Fruit fly (Drosophila melanogaster) whole organism, embryonic: ENCODE measurements around the gene NELF-B.

Experiments used
- Abd-B ChIP-seq: fragments of 200-800 bp; sonication (Bioruptor generic); optimal IDR thresholded peaks from 2 replicates; lab custom pipeline; 2018; ENCODE audit warnings: missing biosample characterization, mild to moderate bottlenecking, missing genetic modification characterization, moderate library complexity
- BEAF-32 ChIP-seq: fragments of 200-800 bp; sonication (Bioruptor generic); optimal IDR thresholded peaks from 3 replicates; lab custom pipeline; 2017; ENCODE audit warnings: missing biosample characterization, missing genetic modification characterization, mild to moderate bottlenecking, moderate library complexity, missing genetic modification reagents
- BtbVII ChIP-seq: fragments of 200-800 bp; sonication (Bioruptor generic); optimal IDR thresholded peaks from 3 replicates; lab custom pipeline; 2017; ENCODE audit warnings: missing biosample characterization, mild to moderate bottlenecking, missing genetic modification characterization
- C15 ChIP-seq: fragments of 200-800 bp; sonication (Bioruptor generic); IDR thresholded peaks from 3 replicates; pipeline ENCODE4 v1.3.6; 2022; ENCODE audit warnings: missing biosample characterization, missing genetic modification characterization
- CG1024 ChIP-seq: fragments of 200-800 bp; sonication (Bioruptor generic); IDR thresholded peaks from 2 replicates; pipeline ENCODE4 v1.3.6; 2022; ENCODE audit warnings: missing biosample characterization, missing genetic modification characterization
- CG10267 ChIP-seq: fragments of 200-800 bp; sonication (Bioruptor generic); optimal IDR thresholded peaks from 2 replicates; lab custom pipeline; 2018; ENCODE audit warnings: missing biosample characterization, mild to moderate bottlenecking, missing genetic modification characterization, moderate library complexity
- CG10959 ChIP-seq: fragments of 200-800 bp; sonication (Bioruptor generic); IDR thresholded peaks from 2 replicates; pipeline ENCODE4 v1.3.6; 2022; ENCODE audit warnings: missing biosample characterization, missing genetic modification characterization
- CG11456 ChIP-seq: fragments of 200-800 bp; sonication (Bioruptor generic); IDR thresholded peaks from 3 replicates; pipeline ENCODE4 v1.3.6; 2022; ENCODE audit warnings: missing biosample characterization, missing genetic modification characterization
- CG12219 ChIP-seq: fragments of 200-800 bp; sonication (Bioruptor generic); optimal IDR thresholded peaks from 3 replicates; lab custom pipeline; 2018; ENCODE audit warnings: missing biosample characterization, mild to moderate bottlenecking, missing genetic modification characterization
- CG13287 ChIP-seq: fragments of 200-800 bp; sonication (Bioruptor generic); IDR thresholded peaks from 2 replicates; pipeline ENCODE4 v1.3.6; 2022; ENCODE audit warnings: missing biosample characterization, missing genetic modification characterization; ENCODE audit not compliant: partially characterized antibody
- CG18476 ChIP-seq: fragments of 200-800 bp; sonication (Bioruptor generic); optimal IDR thresholded peaks from 2 replicates; lab custom pipeline; 2016; ENCODE audit warnings: missing biosample characterization, mild to moderate bottlenecking, missing genetic modification characterization
- CG3163 ChIP-seq: fragments of 200-800 bp; sonication (Bioruptor generic); optimal IDR thresholded peaks from 3 replicates; lab custom pipeline; 2016; ENCODE audit warnings: missing biosample characterization, missing genetic modification characterization
- CG3726 ChIP-seq: fragments of 200-800 bp; sonication (Bioruptor generic); IDR thresholded peaks from 3 replicates; pipeline ENCODE4, ENCODE4 v1.3.6; 2022; ENCODE audit warnings: missing biosample characterization, missing genetic modification characterization
- CG8290 ChIP-seq, 3 experiments: fragments of 200-800 bp; sonication (Bioruptor generic); optimal IDR thresholded peaks; 2 replicates each; lab custom pipeline; 2016 to 2019; ENCODE audit warnings: missing biosample characterization in 3 of 3, missing genetic modification characterization in 3 of 3, mild to moderate bottlenecking in 2 of 3, moderate library complexity in 1 of 3
- CG9797 ChIP-seq: fragments of 200-800 bp; sonication (Bioruptor generic); optimal IDR thresholded peaks from 3 replicates; lab custom pipeline; 2018; ENCODE audit warnings: missing biosample characterization, mild to moderate bottlenecking, missing genetic modification characterization
- CG9817 ChIP-seq: fragments of 200-800 bp; sonication (Bioruptor generic); optimal IDR thresholded peaks from 2 replicates; lab custom pipeline; 2018; ENCODE audit warnings: missing biosample characterization, mild to moderate bottlenecking, missing genetic modification characterization, moderate library complexity
- CoRest ChIP-seq: fragments of 200-800 bp; sonication (Bioruptor generic); optimal IDR thresholded peaks from 3 replicates; lab custom pipeline; 2018; ENCODE audit warnings: missing biosample characterization, mild to moderate bottlenecking, missing genetic modification characterization, moderate library complexity
- D19A ChIP-seq: fragments of 200-800 bp; optimal IDR thresholded peaks from 3 replicates; lab custom pipeline; 2019; ENCODE audit warnings: missing biosample characterization, mild to moderate bottlenecking, missing genetic modification characterization, moderate library complexity
- Dip3 ChIP-seq: fragments of 200-800 bp; sonication (Bioruptor generic); optimal IDR thresholded peaks from 3 replicates; lab custom pipeline; 2016; ENCODE audit warnings: missing biosample characterization, missing genetic modification characterization
- GATAe ChIP-seq: fragments of 200-800 bp; sonication (Bioruptor generic); conservative IDR thresholded peaks from 2 replicates; pipeline ENCODE4 v1.3.6; 2022; ENCODE audit warnings: missing biosample characterization, missing genetic modification characterization
- HLHmδ ChIP-seq: fragments of 200-800 bp; sonication (Bioruptor generic); optimal IDR thresholded peaks from 2 replicates; lab custom pipeline; 2018; ENCODE audit warnings: missing biosample characterization, mild to moderate bottlenecking, missing genetic modification characterization, moderate library complexity
- Hr3 ChIP-seq: fragments of 200-800 bp; sonication (Bioruptor generic); optimal IDR thresholded peaks from 3 replicates; lab custom pipeline; 2016; ENCODE audit warnings: missing biosample characterization, missing genetic modification characterization
- Optix ChIP-seq: fragments of 200-800 bp; sonication (Bioruptor generic); IDR thresholded peaks from 3 replicates; pipeline ENCODE4 v1.3.6; 2022; ENCODE audit warnings: missing biosample characterization, missing genetic modification characterization
- Poxn ChIP-seq: fragments of 200-800 bp; sonication (Bioruptor generic); IDR thresholded peaks from 2 replicates; pipeline ENCODE4 v1.3.6; 2022; ENCODE audit warnings: missing biosample characterization, missing genetic modification characterization
- abd-A ChIP-seq: fragments of 200-800 bp; sonication (Bioruptor generic); optimal IDR thresholded peaks from 3 replicates; lab custom pipeline; 2019; ENCODE audit warnings: missing biosample characterization, mild to moderate bottlenecking, missing genetic modification characterization, moderate library complexity
- bcd ChIP-seq: fragments of 200-800 bp; sonication (Bioruptor generic); optimal IDR thresholded peaks from 2 replicates; lab custom pipeline; 2017; ENCODE audit warnings: missing biosample characterization, mild to moderate bottlenecking, missing genetic modification characterization
- bowl ChIP-seq: fragments of 200-800 bp; sonication (Bioruptor generic); IDR thresholded peaks from 2 replicates; pipeline ENCODE4 v1.3.6; 2022; ENCODE audit warnings: missing biosample characterization, missing genetic modification characterization
- cato ChIP-seq: fragments of 200-800 bp; sonication (Bioruptor generic); optimal IDR thresholded peaks from 2 replicates; lab custom pipeline; 2016; ENCODE audit warnings: missing biosample characterization, missing genetic modification characterization, borderline replicate concordance
- ci ChIP-seq: fragments of 200-800 bp; sonication (Bioruptor generic); IDR thresholded peaks from 3 replicates; pipeline ENCODE4 v1.3.6; 2022; ENCODE audit warnings: missing biosample characterization, missing genetic modification characterization
- crc ChIP-seq: fragments of 200-800 bp; sonication (Bioruptor generic); optimal IDR thresholded peaks from 2 replicates; lab custom pipeline; 2016; ENCODE audit warnings: missing biosample characterization, missing genetic modification characterization
- eyg ChIP-seq: fragments of 200-800 bp; sonication (Bioruptor generic); optimal IDR thresholded peaks from 3 replicates; lab custom pipeline; 2016; ENCODE audit warnings: missing biosample characterization, missing genetic modification characterization
- fd102C ChIP-seq: fragments of 200-800 bp; sonication (Bioruptor generic); optimal IDR thresholded peaks from 2 replicates; lab custom pipeline; 2018; ENCODE audit warnings: missing biosample characterization, mild to moderate bottlenecking, missing genetic modification characterization, moderate library complexity
- jumu ChIP-seq: fragments of 200-800 bp; sonication (Bioruptor generic); optimal IDR thresholded peaks from 3 replicates; lab custom pipeline; 2016; ENCODE audit warnings: missing biosample characterization, missing genetic modification characterization
- lola ChIP-seq, 3 experiments: fragments of >200 bp in 2 of 3; fragments of 200-800 bp in 1 of 3; sonication (Bioruptor generic) in 1 of 3; optimal IDR thresholded peaks; 2 replicates each; lab custom pipeline; 2017 to 2019; ENCODE audit warnings: missing biosample characterization in 3 of 3, missing genetic modification characterization in 3 of 3, mild to moderate bottlenecking in 1 of 3, moderate library complexity in 1 of 3
- nau ChIP-seq: fragments of 200-800 bp; sonication (Bioruptor generic); optimal IDR thresholded peaks from 3 replicates; lab custom pipeline; 2017; ENCODE audit warnings: missing biosample characterization, mild to moderate bottlenecking, missing genetic modification characterization, missing genetic modification reagents
- oc ChIP-seq: fragments of 200-800 bp; sonication (Bioruptor generic); optimal IDR thresholded peaks from 2 replicates; lab custom pipeline; 2018; ENCODE audit warnings: missing biosample characterization, mild to moderate bottlenecking, missing genetic modification characterization, moderate library complexity
- org-1 ChIP-seq: fragments of 200-800 bp; sonication (Bioruptor generic); optimal IDR thresholded peaks from 2 replicates; lab custom pipeline; 2017; ENCODE audit warnings: missing biosample characterization, missing genetic modification characterization
- otp ChIP-seq: fragments of 200-800 bp; sonication (Bioruptor generic); IDR thresholded peaks from 3 replicates; pipeline ENCODE4, ENCODE4 v1.3.6; 2022; ENCODE audit warnings: missing biosample characterization, missing genetic modification characterization
- repo ChIP-seq: fragments of 200-800 bp; sonication (Bioruptor generic); optimal IDR thresholded peaks from 2 replicates; lab custom pipeline; 2016; ENCODE audit warnings: missing biosample characterization, missing genetic modification characterization
- row ChIP-seq: fragments of 200-800 bp; sonication (Bioruptor generic); IDR thresholded peaks from 3 replicates; pipeline ENCODE4 v1.3.6; 2022; ENCODE audit warnings: missing biosample characterization, missing genetic modification characterization
- schlank ChIP-seq: fragments of 200-800 bp; sonication (Bioruptor generic); optimal IDR thresholded peaks from 2 replicates; lab custom pipeline; 2018; ENCODE audit warnings: missing biosample characterization, mild to moderate bottlenecking, missing genetic modification characterization
- sd ChIP-seq: fragments of 200-800 bp; sonication (Bioruptor generic); optimal IDR thresholded peaks from 3 replicates; lab custom pipeline; 2018; ENCODE audit warnings: missing biosample characterization, mild to moderate bottlenecking, missing genetic modification characterization, moderate library complexity
- sens ChIP-seq: fragments of 200-800 bp; sonication (Bioruptor generic); peaks from one replicate; lab custom pipeline; 2016; ENCODE audit warnings: missing biosample characterization, missing genetic modification characterization
- sug ChIP-seq: fragments of 200-800 bp; optimal IDR thresholded peaks from 2 replicates; lab custom pipeline; 2019; ENCODE audit warnings: missing biosample characterization, mild to moderate bottlenecking, missing genetic modification characterization, moderate library complexity
- tll ChIP-seq, 2 experiments: fragments of 200-800 bp in 1 of 2; fragments of >200 bp in 1 of 2; sonication (Bioruptor generic) in 1 of 2; optimal IDR thresholded peaks; 2 replicates each; lab custom pipeline; 2017 to 2019; ENCODE audit warnings: missing biosample characterization in 2 of 2, missing genetic modification characterization in 2 of 2, mild to moderate bottlenecking in 1 of 2, moderate library complexity in 1 of 2
- unc-4 ChIP-seq: fragments of 200-800 bp; sonication (Bioruptor generic); IDR thresholded peaks from 2 replicates; pipeline ENCODE4 v1.3.6; 2022; ENCODE audit warnings: missing biosample characterization, missing genetic modification characterization; ENCODE audit not compliant: partially characterized antibody
- usp ChIP-seq: fragments of >200 bp; optimal IDR thresholded peaks from 2 replicates; lab custom pipeline; 2017; ENCODE audit warnings: missing biosample characterization, missing genetic modification characterization
- wdn ChIP-seq: fragments of 200-800 bp; sonication (Bioruptor generic); IDR thresholded peaks from 2 replicates; pipeline ENCODE4 v1.3.6; 2022; ENCODE audit warnings: missing biosample characterization, missing genetic modification characterization
- wek ChIP-seq: fragments of 200-800 bp; sonication (Bioruptor generic); optimal IDR thresholded peaks from 3 replicates; lab custom pipeline; 2018; ENCODE audit warnings: missing biosample characterization, mild to moderate bottlenecking, missing genetic modification characterization, moderate library complexity

The NELF-B gene

DNA sequence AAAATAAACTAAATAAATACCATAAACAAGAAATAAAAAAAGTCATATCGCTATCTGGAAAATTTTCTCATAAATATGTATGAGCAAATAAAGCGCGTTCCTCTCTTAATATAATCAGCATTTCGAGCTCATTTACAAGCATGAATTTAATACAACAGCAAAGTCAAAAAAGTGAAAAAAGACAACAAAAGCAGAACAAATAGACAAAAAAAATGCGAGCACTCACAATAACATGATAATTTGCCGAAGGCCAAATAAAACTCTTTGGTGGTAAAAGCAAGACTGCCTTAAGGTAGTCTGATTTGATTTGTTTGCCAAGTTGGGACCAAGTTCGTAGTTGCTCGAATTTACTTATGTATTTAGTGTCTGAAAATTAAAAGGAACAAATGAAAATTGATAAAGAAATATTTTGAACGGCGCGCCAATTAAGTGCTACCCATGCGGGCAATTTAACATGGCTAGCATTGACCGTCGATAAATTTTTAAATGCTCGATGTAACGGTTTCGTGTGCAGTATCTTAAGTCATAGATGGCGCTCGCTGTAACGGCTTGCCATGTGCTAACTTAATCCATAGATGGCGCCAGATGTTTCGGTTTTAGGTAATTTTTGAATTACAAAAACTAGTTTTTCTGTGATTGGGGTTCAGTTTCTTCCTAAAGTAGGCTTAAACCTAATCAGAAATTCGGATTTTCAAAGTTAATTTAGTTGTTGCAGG lies 17.6 kb downstream of the NELF-B start (continued):
- TF ChIP-seq CG12219 (GFP tag; lab: Kevin White, UChicago) (no peak), schlank (no peak), BtbVII (GFP tag; lab: Kevin White, UChicago) (no peak), sug (tag; lab: Kevin White, UChicago) (peak; percentile 21), Poxn (no peak), nau (GFP tag; lab: Kevin White, UChicago) (no peak), cato (GFP tag; lab: Kevin White, UChicago) (no peak), otp (GFP tag; lab: Robert Waterston, UW) (0 out of 3 replicates have a peak, but pooled peaks have one; percentile 46), wdn (no peak), C15 (GFP tag; lab: Robert Waterston, UW) (no peak), CoRest (tag; lab: Kevin White, UChicago) (peak; percentile 55), repo (GFP tag; lab: Kevin White, UChicago) (no peak), unc-4 (GFP tag; lab: Robert Waterston, UW) (peak; percentile 49; the same call in 1 of the 2 replicates), jumu (no peak), ci (GFP tag; lab: Robert Waterston, UW) (peak; percentile 64; the same call in 2 of the 3 replicates), Optix (no peak), tll (GFP tag; optimal IDR thresholded peaks at IDR 0.05; lab: Kevin White, UChicago) (no peak), CG9797 (GFP tag; lab: Kevin White, UChicago) (peak; percentile 34), BEAF-32 (peak; percentile 42), HLHmδ (GFP tag; lab: Kevin White, UChicago) (no peak), CG10267 (tag; lab: Kevin White, UChicago) (peak; percentile 56), CG11456 (peak; percentile 74; the same call in 2 of the 3 replicates), lola (GFP tag; optimal IDR thresholded peaks at IDR 0.05; lab: Kevin White, UChicago) (no peak), CG10959 (GFP tag; lab: Robert Waterston, UW) (no peak), CG3163 (GFP tag; lab: Kevin White, UChicago) (peak; percentile 43), usp (no peak), CG9817 (tag; lab: Kevin White, UChicago) (peak; percentile 31), CG3726 (GFP tag; lab: Robert Waterston, UW) (no peak), D19A (tag; lab: Kevin White, UChicago) (no peak), sens (GFP tag; lab: Kevin White, UChicago) (peak; percentile 74), CG1024 (no peak), wek (GFP tag; lab: Kevin White, UChicago) (no peak), row (GFP tag; lab: Robert Waterston, UW) (no peak), bowl (GFP tag; lab: Robert Waterston, UW) (no peak), Abd-B (GFP tag; lab: Kevin White, UChicago) (no peak), sd (tag; lab: Kevin White, UChicago) (peak; percentile 26), eyg (GFP tag; lab: Kevin White, UChicago) (no peak), org-1 (GFP tag; lab: Kevin White, UChicago) (no peak), GATAe (GFP tag; lab: Robert Waterston, UW) (no peak), Dip3 (GFP tag; lab: Kevin White, UChicago) (no peak), oc (tag; lab: Kevin White, UChicago) (no peak), CG18476 (GFP tag; lab: Kevin White, UChicago) (no peak), fd102C (GFP tag; lab: Kevin White, UChicago) (no peak), CG8290 (GFP tag; optimal IDR thresholded peaks at IDR 0.05; lab: Kevin White, UChicago) (no peak), CG8290 (tag; optimal IDR thresholded peaks at IDR 0.05; lab: Kevin White, UChicago) (peak in 1 of 2 experiments; percentile 67), bcd (GFP tag; lab: Kevin White, UChicago) (no peak), CG13287 (GFP tag; lab: Robert Waterston, UW) (peak; percentile 34), crc (no peak), Hr3 (GFP tag; lab: Kevin White, UChicago) (no peak), abd-A (tag; lab: Kevin White, UChicago) (peak; percentile 60)
